Fruit fly (Drosophila melanogaster): ENCODE results near the gene Sol1.

- TF ChIP-seq kay (GFP tag; ENCODE audit: borderline replicate concordance) (no peak), Mnt (GFP tag; optimal IDR thresholded peaks at IDR 0.05) (no peak), CG14711 (tag; optimal IDR thresholded peaks at IDR 0.05) (no peak), Clk (GFP tag; optimal IDR thresholded peaks at IDR 0.05) (no peak), cic (GFP tag; optimal IDR thresholded peaks at IDR 0.05) (peak; percentile 22), Hr96 (GFP tag; optimal IDR thresholded peaks at IDR 0.05) (no peak), CG33017 (tag; optimal IDR thresholded peaks at IDR 0.05) (no peak)
Measured at dm6 chr3R:12422379-12422975, 36.4 kb downstream of the Sol1 start, which contains the start of the genes Scgbeta and CG17202.

All from whole organism, adult.